Worm (Caenorhabditis elegans) whole organism, L3 larva: ENCODE measurements around the gene pssy-2.

Experiments
- R02D3.7 ChIP-seq: fragments of 150-350 bp; optimal IDR thresholded peaks from 2 replicates; lab custom pipeline; 2014; ENCODE audit warnings: missing biosample characterization, missing genetic modification characterization
- ZK546.5 ChIP-seq: sonication (generic microtip); optimal IDR thresholded peaks from 2 replicates; lab custom pipeline; 2017; ENCODE audit warnings: missing biosample characterization, missing genetic modification characterization
- aly-2 ChIP-seq: fragments of 150-350 bp; optimal IDR thresholded peaks from 2 replicates; lab custom pipeline; 2014; ENCODE audit warnings: missing biosample characterization, missing genetic modification characterization
- ama-1 ChIP-seq: fragments of 150-350 bp; optimal IDR thresholded peaks from 2 replicates; lab custom pipeline; 2018
- ceh-16 ChIP-seq: sonication (generic microtip); optimal IDR thresholded peaks from 2 replicates; lab custom pipeline; 2017; ENCODE audit warnings: missing biosample characterization, missing genetic modification characterization
- ceh-28 ChIP-seq: fragments of 150-350 bp; optimal IDR thresholded peaks from 2 replicates; lab custom pipeline; 2014; ENCODE audit warnings: missing biosample characterization, missing genetic modification reagents, missing genetic modification characterization
- ceh-82 ChIP-seq: fragments of 150-350 bp; optimal IDR thresholded peaks from 2 replicates; lab custom pipeline; 2014; ENCODE audit warnings: missing biosample characterization, missing genetic modification characterization
- egl-27 ChIP-seq: sonication (generic microtip); optimal IDR thresholded peaks from 4 replicates; lab custom pipeline; 2017; ENCODE audit warnings: missing biosample characterization, missing genetic modification reagents, missing genetic modification characterization
- egl-5 ChIP-seq: fragments of 150-350 bp; optimal IDR thresholded peaks from 2 replicates; lab custom pipeline; 2017; ENCODE audit warnings: missing biosample characterization, missing genetic modification reagents, missing genetic modification characterization, inconsistent platforms
- elt-1 ChIP-seq: fragments of 150-350 bp; optimal IDR thresholded peaks from 2 replicates; lab custom pipeline; 2014; ENCODE audit warnings: missing biosample characterization, missing genetic modification characterization
- elt-2 ChIP-seq: sonication (generic microtip); optimal IDR thresholded peaks from 2 replicates; lab custom pipeline; 2016; ENCODE audit warnings: missing genetic modification reagents, mild to moderate bottlenecking, missing genetic modification characterization, missing compliant biosample characterization
- elt-3 ChIP-seq, 3 experiments: fragments of 150-350 bp in 1 of 3; sonication (generic microtip) in 2 of 3; optimal IDR thresholded peaks; 2 replicates in 2 of 3; 4 replicates in 1 of 3; lab custom pipeline; 2014 to 2017; ENCODE audit warnings: missing biosample characterization in 3 of 3, missing genetic modification characterization in 3 of 3
- eor-1 ChIP-seq, 2 experiments: fragments of 150-350 bp; optimal IDR thresholded peaks; 2 replicates each; lab custom pipeline; 2014 to 2018; ENCODE audit warnings: missing biosample characterization in 2 of 2, missing genetic modification characterization in 2 of 2
- hmg-11 ChIP-seq: sonication (generic microtip); optimal IDR thresholded peaks from 2 replicates; lab custom pipeline; 2016; ENCODE audit warnings: missing genetic modification characterization, missing compliant biosample characterization
- jun-1 ChIP-seq: fragments of 150-350 bp; optimal IDR thresholded peaks from 2 replicates; lab custom pipeline; 2014; ENCODE audit warnings: missing biosample characterization, missing genetic modification reagents, missing genetic modification characterization
- lin-15B ChIP-seq: fragments of 150-350 bp; optimal IDR thresholded peaks from 2 replicates; lab custom pipeline; 2014; ENCODE audit warnings: missing biosample characterization, missing genetic modification characterization
- mml-1 ChIP-seq: fragments of 150-350 bp; sonication (generic microtip); optimal IDR thresholded peaks from 3 replicates; lab custom pipeline; 2014; ENCODE audit warnings: missing biosample characterization, missing genetic modification characterization
- nfya-1 ChIP-seq: sonication (generic microtip); optimal IDR thresholded peaks from 2 replicates; lab custom pipeline; 2017; ENCODE audit warnings: missing genetic modification characterization, mild to moderate bottlenecking, missing compliant biosample characterization, antibody characterized with exemption, moderate library complexity; ENCODE audit not compliant: insufficient read depth
- nhr-11 ChIP-seq: fragments of 150-350 bp; optimal IDR thresholded peaks from 2 replicates; lab custom pipeline; 2014; ENCODE audit warnings: missing biosample characterization, missing genetic modification characterization
- nhr-12 ChIP-seq: fragments of 150-350 bp; optimal IDR thresholded peaks from 2 replicates; lab custom pipeline; 2014; ENCODE audit warnings: missing biosample characterization, missing genetic modification characterization
- nhr-23 ChIP-seq: fragments of 150-350 bp; optimal IDR thresholded peaks from 2 replicates; lab custom pipeline; 2014; ENCODE audit warnings: missing biosample characterization, missing genetic modification reagents, missing genetic modification characterization
- nhr-25 ChIP-seq: sonication (generic microtip); optimal IDR thresholded peaks from 2 replicates; lab custom pipeline; 2017; ENCODE audit warnings: missing biosample characterization, missing genetic modification characterization
- nhr-28 ChIP-seq: fragments of 150-350 bp; optimal IDR thresholded peaks from 2 replicates; lab custom pipeline; 2014; ENCODE audit warnings: missing biosample characterization, missing genetic modification characterization
- nhr-43 ChIP-seq: sonication (generic microtip); optimal IDR thresholded peaks from 2 replicates; lab custom pipeline; 2016; ENCODE audit warnings: mild to moderate bottlenecking, missing genetic modification characterization, missing compliant biosample characterization; ENCODE audit not compliant: poor library complexity, severe bottlenecking
- nhr-67 ChIP-seq: fragments of 150-350 bp; optimal IDR thresholded peaks from 2 replicates; lab custom pipeline; 2014; ENCODE audit warnings: missing biosample characterization, missing genetic modification characterization
- nhr-76 ChIP-seq: fragments of 150-350 bp; sonication (generic microtip); optimal IDR thresholded peaks from 5 replicates; lab custom pipeline; 2014; ENCODE audit warnings: missing biosample characterization, missing genetic modification characterization
- nhr-77 ChIP-seq: fragments of 150-350 bp; optimal IDR thresholded peaks from 2 replicates; lab custom pipeline; 2014; ENCODE audit warnings: missing biosample characterization, missing genetic modification characterization
- pha-4 ChIP-seq: fragments of 150-350 bp; optimal IDR thresholded peaks from 2 replicates; lab custom pipeline; 2014; ENCODE audit warnings: missing biosample characterization, missing genetic modification reagents, missing genetic modification characterization
- pqm-1 ChIP-seq: fragments of 150-350 bp; optimal IDR thresholded peaks from 2 replicates; lab custom pipeline; 2017; ENCODE audit warnings: missing biosample characterization, missing genetic modification characterization, inconsistent platforms
- sea-2 ChIP-seq: fragments of 150-350 bp; sonication (generic microtip); optimal IDR thresholded peaks from 4 replicates; lab custom pipeline; 2014; ENCODE audit warnings: missing biosample characterization, missing genetic modification reagents, missing genetic modification characterization
- skn-1 ChIP-seq: fragments of 150-350 bp; optimal IDR thresholded peaks from 2 replicates; lab custom pipeline; 2014; ENCODE audit warnings: missing biosample characterization, missing genetic modification characterization
- zag-1 ChIP-seq: fragments of 150-350 bp; optimal IDR thresholded peaks from 2 replicates; lab custom pipeline; 2014; ENCODE audit warnings: missing biosample characterization, missing genetic modification characterization
- ztf-11 ChIP-seq: fragments of 150-350 bp; optimal IDR thresholded peaks from 2 replicates; lab custom pipeline; 2014; ENCODE audit warnings: missing biosample characterization, missing genetic modification characterization
- ztf-4 ChIP-seq: fragments of 150-350 bp; optimal IDR thresholded peaks from 2 replicates; lab custom pipeline; 2014; ENCODE audit warnings: missing biosample characterization, missing genetic modification characterization

Gene pssy-2

ce11 chrIII:13471504-13471903 is at the start of gene pssy-2:
Gene pssy-2, plus strand, starts transcription at chrIII:13471804.
- TF ChIP-seq zag-1 (no peak), jun-1 (tag; lab: Kevin White, UChicago) (no peak), pha-4 (no peak), R02D3.7 (no peak), elt-2 (no peak), nhr-11 (no peak), nhr-25 (tag; lab: Kevin White, UChicago) (no peak), elt-1 (tag; lab: Kevin White, UChicago) (no peak), nhr-77 (tag; lab: Kevin White, UChicago) (no peak), nfya-1 (tag; lab: Kevin White, UChicago) (no peak), ceh-16 (no peak), ama-1 (lab: Kevin White, UChicago) (no peak), skn-1 (no peak), nhr-28 (tag; lab: Kevin White, UChicago) (no peak), lin-15B (no peak), egl-5 (no peak)

- peak; percentile 71 for TF ChIP-seq ceh-28 (tag; lab: Kevin White, UChicago)
- TF ChIP-seq nfya-1 (tag; lab: Kevin White, UChicago): peak; percentile 70
- TF ChIP-seq ceh-82 (tag; lab: Kevin White, UChicago): no peak
- TF ChIP-seq nhr-43 (tag; lab: Kevin White, UChicago): no peak
- peak; percentile 54 for TF ChIP-seq nhr-25 (tag; lab: Kevin White, UChicago)
- no peak for TF ChIP-seq eor-1 (tag; optimal IDR thresholded peaks at IDR 0.05; lab: Kevin White, UChicago)
- TF ChIP-seq nhr-76 (tag; lab: Kevin White, UChicago): no peak
- TF ChIP-seq pqm-1 (tag; lab: Kevin White, UChicago): peak; percentile 70
- TF ChIP-seq skn-1: peak; percentile 29
- TF ChIP-seq elt-1 (tag; lab: Kevin White, UChicago): no peak
- peak in 1 of 3 experiments; percentile 6 for TF ChIP-seq elt-3 (tag; optimal IDR thresholded peaks at IDR 0.05; lab: Kevin White, UChicago)
- peak; percentile 82 for TF ChIP-seq nhr-23 (tag; lab: Kevin White, UChicago)
- TF ChIP-seq pha-4: peak; percentile 79
- TF ChIP-seq ZK546.5 (tag; lab: Kevin White, UChicago): no peak
- TF ChIP-seq lin-15B: peak; percentile 81
- no peak for TF ChIP-seq ztf-4 (tag; lab: Kevin White, UChicago)
These were observed 48.2 kb upstream of the pssy-2 start, which contains the start of gene exo-1 for ce11 chrIII:13423414-13423813. Gene exo-1, plus strand, starts transcription at chrIII:13423514.

ce11 chrIII:13426036-13426435 is 45.6 kb upstream of the pssy-2 start, which contains the start of gene cope-1:
Gene cope-1, plus strand, starts transcription at chrIII:13426264.
- TF ChIP-seq nhr-12 (tag; lab: Kevin White, UChicago) (no peak), mml-1 (tag; lab: Kevin White, UChicago) (no peak), nfya-1 (tag; lab: Kevin White, UChicago) (peak; percentile 46), hmg-11 (tag; lab: Kevin White, UChicago) (peak; percentile 67), sea-2 (no peak), nhr-67 (tag; lab: Kevin White, UChicago) (no peak), lin-15B (peak; percentile 28), ztf-4 (tag; lab: Kevin White, UChicago) (no peak), nhr-28 (tag; lab: Kevin White, UChicago) (no peak)
- TF ChIP-seq, all 47 proteins: peak for 3

- TF ChIP-seq elt-3 (tag; optimal IDR thresholded peaks at IDR 0.05; lab: Kevin White, UChicago): no peak
- TF ChIP-seq nhr-76 (tag; lab: Kevin White, UChicago): no peak
- no peak for TF ChIP-seq ZK546.5 (tag; lab: Kevin White, UChicago)
- TF ChIP-seq ama-1 (lab: Kevin White, UChicago): peak; percentile 37
These were observed 43.8 kb upstream of the pssy-2 start for ce11 chrIII:13427817-13428216.

- TF ChIP-seq pha-4: no peak
- no peak for TF ChIP-seq ceh-28 (tag; lab: Kevin White, UChicago)
- TF ChIP-seq hmg-11 (tag; lab: Kevin White, UChicago): no peak
- TF ChIP-seq nhr-77 (tag; lab: Kevin White, UChicago): no peak
- TF ChIP-seq jun-1 (tag; lab: Kevin White, UChicago): no peak
- no peak for TF ChIP-seq egl-27
- TF ChIP-seq nhr-67 (tag; lab: Kevin White, UChicago): no peak
- no peak for TF ChIP-seq lin-15B
- no peak for TF ChIP-seq ztf-11 (tag; lab: Kevin White, UChicago)
- no peak for TF ChIP-seq aly-2 (tag; lab: Kevin White, UChicago)
- TF ChIP-seq ama-1 (lab: Kevin White, UChicago): no peak
- TF ChIP-seq nhr-76 (tag; lab: Kevin White, UChicago): no peak
- no peak for TF ChIP-seq zag-1
- no peak for TF ChIP-seq elt-1 (tag; lab: Kevin White, UChicago)
- no peak for TF ChIP-seq ceh-16
- no peak for TF ChIP-seq R02D3.7
These were observed 41.9 kb upstream of the pssy-2 start, which contains the start of gene bli-5 for ce11 chrIII:13429668-13430067. Gene bli-5, minus strand, starts transcription at chrIII:13429768.
